Worm (Caenorhabditis elegans) whole organism, L1 larva: Measurements from ENCODE around the gene popl-1.

Experiments used
- C34B4.2 ChIP-seq: sonication (generic microtip); optimal IDR thresholded peaks from 2 replicates; lab custom pipeline; 2017; ENCODE audit warnings: mild to moderate bottlenecking, missing genetic modification characterization, missing compliant biosample characterization
- blmp-1 ChIP-seq: fragments of 150-350 bp; optimal IDR thresholded peaks from 2 replicates; lab custom pipeline; 2014; ENCODE audit warnings: missing biosample characterization, missing genetic modification characterization
- ceh-63 ChIP-seq: fragments of 200-800 bp; sonication (Bioruptor generic); optimal IDR thresholded peaks from 2 replicates; lab custom pipeline; 2018; ENCODE audit warnings: mild to moderate bottlenecking, missing genetic modification characterization, missing compliant biosample characterization
- ceh-8 ChIP-seq: fragments of 200-800 bp; sonication (Bioruptor generic); optimal IDR thresholded peaks from 2 replicates; lab custom pipeline; 2018; ENCODE audit warnings: mild to moderate bottlenecking, missing genetic modification characterization, moderate library complexity, missing compliant biosample characterization
- ceh-82 ChIP-seq, 3 experiments: fragments of 150-350 bp in 1 of 3; sonication (generic microtip) in 2 of 3; optimal IDR thresholded peaks; 2 replicates each; lab custom pipeline; 2014 to 2017; ENCODE audit warnings: missing biosample characterization in 3 of 3, missing genetic modification characterization in 3 of 3
- ceh-88 ChIP-seq: fragments of 200-800 bp; sonication (Bioruptor generic); IDR thresholded peaks from 2 replicates; pipeline ENCODE4 v1.3.6; 2022; ENCODE audit warnings: missing genetic modification characterization, missing compliant biosample characterization
- dpl-1 ChIP-seq, 3 experiments: fragments of 150-350 bp in 2 of 3; sonication (generic microtip) in 1 of 3; optimal IDR thresholded peaks; 2 replicates each; lab custom pipeline; 2014 to 2017; ENCODE audit warnings: missing biosample characterization in 3 of 3, missing genetic modification characterization in 3 of 3, missing genetic modification reagents in 3 of 3
- efl-1 ChIP-seq, 4 experiments: fragments of 150-350 bp; optimal IDR thresholded peaks in 3 of 4; peaks in 1 of 4; 1 replicate in 1 of 4; 2 replicates in 3 of 4; lab custom pipeline; 2014; ENCODE audit warnings: missing biosample characterization in 2 of 4, missing genetic modification characterization in 2 of 4, missing genetic modification reagents in 2 of 4
- efl-3 ChIP-seq: fragments of 200-800 bp; sonication (Bioruptor generic); optimal IDR thresholded peaks from 2 replicates; lab custom pipeline; 2018; ENCODE audit warnings: mild to moderate bottlenecking, missing genetic modification characterization, missing compliant biosample characterization
- egl-13 ChIP-seq: sonication (generic microtip); optimal IDR thresholded peaks from 2 replicates; lab custom pipeline; 2016; ENCODE audit warnings: missing genotype, missing genetic modification reagents, missing genetic modification characterization, missing compliant biosample characterization
- egl-27 ChIP-seq, 2 experiments: fragments of 150-350 bp in 1 of 2; sonication (generic microtip); optimal IDR thresholded peaks; 3 replicates each; lab custom pipeline; 2017 to 2018; ENCODE audit warnings: missing biosample characterization in 2 of 2, missing genetic modification characterization in 2 of 2, missing genetic modification reagents in 2 of 2
- elt-3 ChIP-seq, 6 experiments: fragments of 150-350 bp in 1 of 6; sonication (generic microtip); optimal IDR thresholded peaks; 2 replicates each; lab custom pipeline; 2017 to 2018; ENCODE audit warnings: missing biosample characterization in 6 of 6, missing genetic modification characterization in 6 of 6, inconsistent platforms in 1 of 6
- ets-5 ChIP-seq: fragments of 200-800 bp; sonication (Bioruptor generic); IDR thresholded peaks from 2 replicates; pipeline ENCODE4 v1.3.6; 2022; ENCODE audit warnings: missing genetic modification characterization, missing compliant biosample characterization
- fkh-10 ChIP-seq: sonication (generic microtip); optimal IDR thresholded peaks from 2 replicates; lab custom pipeline; 2017; ENCODE audit warnings: missing biosample characterization, missing genetic modification reagents, missing genetic modification characterization
- fkh-4 ChIP-seq: sonication (generic microtip); optimal IDR thresholded peaks from 2 replicates; lab custom pipeline; 2016; ENCODE audit warnings: missing compliant biosample characterization, missing genetic modification characterization, borderline replicate concordance
- fkh-8 ChIP-seq: sonication (generic microtip); optimal IDR thresholded peaks from 2 replicates; lab custom pipeline; 2016; ENCODE audit warnings: mild to moderate bottlenecking, missing genetic modification characterization, missing compliant biosample characterization
- hlh-17 ChIP-seq: fragments of 200-800 bp; sonication (Bioruptor generic); optimal IDR thresholded peaks from 2 replicates; lab custom pipeline; 2018; ENCODE audit warnings: missing genetic modification characterization, mild to moderate bottlenecking, missing compliant biosample characterization, moderate library complexity, borderline replicate concordance
- hlh-4 ChIP-seq: sonication (generic microtip); optimal IDR thresholded peaks from 2 replicates; lab custom pipeline; 2016; ENCODE audit warnings: mild to moderate bottlenecking, missing genetic modification characterization, missing compliant biosample characterization
- irx-1 ChIP-seq: sonication (generic microtip); optimal IDR thresholded peaks from 2 replicates; lab custom pipeline; 2016; ENCODE audit warnings: missing genetic modification characterization, missing compliant biosample characterization
- jun-1 ChIP-seq: fragments of 150-350 bp; optimal IDR thresholded peaks from 2 replicates; lab custom pipeline; 2014; ENCODE audit warnings: missing biosample characterization, missing genetic modification reagents, missing genetic modification characterization
- lin-15B ChIP-seq: fragments of 150-350 bp; sonication (generic microtip); optimal IDR thresholded peaks from 3 replicates; lab custom pipeline; 2014; ENCODE audit warnings: missing biosample characterization, missing genetic modification characterization
- lin-35 ChIP-seq, 2 experiments: fragments of 150-350 bp; optimal IDR thresholded peaks; 2 replicates each; lab custom pipeline; 2014; ENCODE audit warnings: missing biosample characterization in 2 of 2, missing genetic modification characterization in 2 of 2, missing genetic modification reagents in 2 of 2
- lir-3 ChIP-seq: sonication (generic microtip); optimal IDR thresholded peaks from 2 replicates; lab custom pipeline; 2016; ENCODE audit warnings: mild to moderate bottlenecking, missing genetic modification characterization, moderate library complexity, missing compliant biosample characterization; ENCODE audit not compliant: poor library complexity
- mep-1 ChIP-seq: fragments of 150-350 bp; optimal IDR thresholded peaks from 2 replicates; lab custom pipeline; 2014; ENCODE audit warnings: missing biosample characterization, missing genetic modification characterization
- nhr-11 ChIP-seq: fragments of 150-350 bp; optimal IDR thresholded peaks from 2 replicates; lab custom pipeline; 2014; ENCODE audit warnings: missing biosample characterization, missing genetic modification characterization
- nhr-19 ChIP-seq: fragments of 200-800 bp; sonication (Bioruptor generic); conservative IDR thresholded peaks from 2 replicates; pipeline ENCODE4 v1.3.6; 2022; ENCODE audit warnings: missing genetic modification characterization, missing compliant biosample characterization
- nhr-28 ChIP-seq: fragments of 150-350 bp; optimal IDR thresholded peaks from 2 replicates; lab custom pipeline; 2014; ENCODE audit warnings: missing biosample characterization, missing genetic modification characterization
- nhr-47 ChIP-seq: sonication (generic microtip); optimal IDR thresholded peaks from 2 replicates; lab custom pipeline; 2016; ENCODE audit warnings: mild to moderate bottlenecking, missing genetic modification characterization, moderate library complexity, missing compliant biosample characterization
- nhr-71 ChIP-seq: sonication (generic microtip); optimal IDR thresholded peaks from 2 replicates; lab custom pipeline; 2016; ENCODE audit warnings: mild to moderate bottlenecking, missing genetic modification characterization, moderate library complexity, missing compliant biosample characterization
- nhr-76 ChIP-seq: sonication (generic microtip); optimal IDR thresholded peaks from 2 replicates; lab custom pipeline; 2017; ENCODE audit warnings: missing biosample characterization, missing genetic modification characterization
- nhr-77 ChIP-seq: fragments of 150-350 bp; optimal IDR thresholded peaks from 2 replicates; lab custom pipeline; 2014; ENCODE audit warnings: missing biosample characterization, missing genetic modification characterization
- pag-3 ChIP-seq: sonication (generic microtip); optimal IDR thresholded peaks from 2 replicates; lab custom pipeline; 2017; ENCODE audit warnings: missing genetic modification characterization, mild to moderate bottlenecking, missing compliant biosample characterization, antibody characterized with exemption, borderline replicate concordance; ENCODE audit not compliant: insufficient read depth
- pax-3 ChIP-seq: fragments of 200-800 bp; sonication (Bioruptor generic); optimal IDR thresholded peaks from 2 replicates; lab custom pipeline; 2018; ENCODE audit warnings: mild to moderate bottlenecking, missing genetic modification characterization, moderate library complexity, missing compliant biosample characterization
- pqm-1 ChIP-seq: sonication (generic microtip); optimal IDR thresholded peaks from 3 replicates; lab custom pipeline; 2017; ENCODE audit warnings: missing biosample characterization, missing genetic modification characterization
- rnt-1 ChIP-seq: sonication (generic microtip); optimal IDR thresholded peaks from 2 replicates; lab custom pipeline; 2016; ENCODE audit warnings: mild to moderate bottlenecking, missing genetic modification characterization, moderate library complexity, missing compliant biosample characterization
- skn-1 ChIP-seq: fragments of 150-350 bp; optimal IDR thresholded peaks from 2 replicates; lab custom pipeline; 2014; ENCODE audit warnings: missing biosample characterization, missing genetic modification characterization
- snpc-4 ChIP-seq: fragments of 150-350 bp; optimal IDR thresholded peaks from 2 replicates; lab custom pipeline; 2014; ENCODE audit warnings: missing biosample characterization, missing genetic modification characterization
- snu-23 ChIP-seq: sonication (generic microtip); optimal IDR thresholded peaks from 2 replicates; lab custom pipeline; 2016; ENCODE audit warnings: missing genetic modification characterization, missing compliant biosample characterization
- sup-37 ChIP-seq: fragments of 200-800 bp; sonication (Bioruptor generic); optimal IDR thresholded peaks from 2 replicates; lab custom pipeline; 2018; ENCODE audit warnings: mild to moderate bottlenecking, missing genetic modification characterization, missing compliant biosample characterization
- tlp-1 ChIP-seq: fragments of 150-350 bp; optimal IDR thresholded peaks from 2 replicates; lab custom pipeline; 2014; ENCODE audit warnings: missing biosample characterization, missing genetic modification characterization
- unc-30 ChIP-seq: sonication (generic microtip); optimal IDR thresholded peaks from 2 replicates; lab custom pipeline; 2017; ENCODE audit warnings: missing biosample characterization, missing genetic modification characterization
- unc-62 ChIP-seq: fragments of 150-350 bp; optimal IDR thresholded peaks from 2 replicates; lab custom pipeline; 2014; ENCODE audit warnings: missing biosample characterization, missing genetic modification reagents, missing genetic modification characterization
- vab-15 ChIP-seq: sonication (generic microtip); optimal IDR thresholded peaks from 2 replicates; lab custom pipeline; 2017; ENCODE audit warnings: missing genotype, mild to moderate bottlenecking, missing genetic modification characterization, missing compliant biosample characterization
- zag-1 ChIP-seq: fragments of 150-350 bp; optimal IDR thresholded peaks from 2 replicates; lab custom pipeline; 2014; ENCODE audit warnings: missing biosample characterization, missing genetic modification characterization
- ztf-4 ChIP-seq: fragments of 150-350 bp; optimal IDR thresholded peaks from 2 replicates; lab custom pipeline; 2014; ENCODE audit warnings: missing biosample characterization, missing genetic modification characterization

The popl-1 gene

DNA sequence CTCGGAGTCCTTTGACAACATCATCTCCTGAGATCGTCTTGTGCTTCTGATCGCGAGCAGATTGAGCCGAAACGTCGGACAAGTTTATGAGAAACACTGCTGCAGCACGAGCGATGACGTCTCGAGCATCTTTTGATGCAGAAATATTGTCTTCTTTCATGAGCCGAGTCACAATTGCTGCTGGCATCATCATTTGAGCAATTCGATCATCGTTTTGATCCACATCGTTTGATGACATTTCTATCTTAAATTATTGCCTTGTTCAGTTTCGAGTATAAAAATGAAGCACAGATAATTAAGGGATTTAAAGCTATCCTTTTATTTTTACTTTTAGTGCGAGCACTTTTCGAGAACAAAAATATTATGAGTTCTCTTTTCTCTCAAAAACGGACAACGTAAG is 31.9 kb upstream of the popl-1 start, which contains the start of gene T26A5.8 (continued):
- TF ChIP-seq ceh-8 (GFP tag; lab: Kevin White, UChicago) (no peak), nhr-28 (no peak), snu-23 (GFP tag; lab: Kevin White, UChicago) (peak; percentile 11)

DNA sequence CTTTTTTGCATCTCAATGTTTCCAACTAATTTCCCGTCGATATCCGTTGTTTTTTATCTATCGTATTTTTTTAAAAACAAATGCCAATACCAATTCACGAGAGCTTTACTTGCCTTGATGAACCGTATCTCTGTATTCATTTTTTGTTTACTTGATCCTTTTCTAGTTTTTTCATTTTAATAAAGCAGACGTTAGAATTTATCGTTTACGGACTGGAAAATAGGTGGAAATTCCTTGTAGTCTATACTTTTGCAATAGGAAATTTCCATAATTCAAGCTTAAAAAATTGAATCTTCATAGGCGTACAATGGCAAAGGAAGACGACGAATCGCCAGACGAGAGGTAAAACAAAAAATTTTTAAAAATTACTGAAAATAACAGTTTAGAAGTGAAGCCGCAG is 29.1 kb upstream of the popl-1 start, which contains the start of gene algn-1:
Gene algn-1 (plus strand): TSS at position 301 of the 400 bp plus-strand sequence.
- no peak for TF ChIP-seq blmp-1 (tag; lab: Kevin White, UChicago)
- TF ChIP-seq lin-35 (GFP tag; optimal IDR thresholded peaks at IDR 0.05; lab: Kevin White, UChicago), result no peak
- TF ChIP-seq irx-1, result no peak
- TF ChIP-seq snu-23 (GFP tag; lab: Kevin White, UChicago), result no peak
- TF ChIP-seq unc-30 (tag; lab: Kevin White, UChicago), result no peak
- no peak for TF ChIP-seq hlh-4 (tag; lab: Kevin White, UChicago)
- no peak for TF ChIP-seq fkh-4 (tag; lab: Kevin White, UChicago)
- no peak for TF ChIP-seq jun-1

DNA sequence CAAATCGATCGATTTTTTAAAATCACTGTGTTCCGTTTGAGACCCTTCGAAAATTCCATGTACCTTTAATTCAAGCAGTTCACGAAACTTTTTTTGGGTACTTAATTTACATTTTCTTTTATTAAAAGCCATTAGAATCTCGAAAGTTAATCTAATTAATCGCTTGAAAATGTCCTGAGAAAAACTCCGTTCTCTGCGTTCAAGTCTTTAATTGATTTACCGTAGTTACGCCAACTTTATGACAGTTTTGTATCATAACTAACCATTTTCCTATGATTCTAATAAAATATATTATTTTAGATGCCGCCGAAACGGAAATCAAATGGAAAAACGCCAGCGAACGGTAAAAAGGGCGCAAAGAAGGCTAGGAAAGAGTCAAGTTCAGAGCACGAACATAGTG is 23.4 kb upstream of the popl-1 start, which contains the start of gene jhdm-1:
Gene jhdm-1 (plus strand): TSS at position 301 of the 400 bp plus-strand sequence.
- TF ChIP-seq pqm-1 (tag; lab: Kevin White, UChicago) (no peak), nhr-11 (tag; lab: Kevin White, UChicago) (no peak), ceh-63 (GFP tag; lab: Kevin White, UChicago) (no peak), mep-1 (no peak), ets-5 (no peak), lin-35 (GFP tag; optimal IDR thresholded peaks at IDR 0.05; lab: Kevin White, UChicago) (no peak), fkh-10 (no peak), egl-13 (no peak)

DNA sequence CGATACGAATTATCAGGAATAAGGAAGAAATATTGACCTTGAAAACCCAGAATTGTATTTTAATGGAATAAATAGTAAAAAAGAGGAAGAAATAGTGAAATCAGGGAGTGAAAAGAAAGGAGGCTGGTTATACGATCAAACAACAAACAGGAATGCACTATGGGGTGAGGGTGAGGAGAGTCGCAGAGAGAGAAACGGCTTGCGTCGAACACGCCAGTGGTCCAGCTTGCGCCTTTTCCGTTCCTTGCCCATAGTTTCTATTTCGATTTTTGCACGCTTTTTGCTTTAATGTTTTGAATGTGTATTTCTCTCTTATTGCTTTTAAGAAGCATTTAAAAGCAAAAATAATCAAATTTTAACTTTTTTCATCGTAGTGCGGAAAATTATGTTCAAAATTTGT is 22.9 kb upstream of the popl-1 start:
- TF ChIP-seq efl-1 (optimal IDR thresholded peaks at IDR 0.05; lab: Kevin White, UChicago), result peak; percentile 84 to 89
- peak; percentile 72 to 97 for TF ChIP-seq efl-1 (GFP tag; optimal IDR thresholded peaks at IDR 0.05 in 1 of 2; lab: Kevin White, UChicago)
- peak; percentile 78 for TF ChIP-seq nhr-19
- TF ChIP-seq ceh-8 (GFP tag; lab: Kevin White, UChicago), result no peak
- peak; percentile 66 for TF ChIP-seq ztf-4 (tag; lab: Kevin White, UChicago)
- no peak for TF ChIP-seq sup-37 (GFP tag; lab: Kevin White, UChicago)
- TF ChIP-seq nhr-71 (tag; lab: Kevin White, UChicago), result peak; percentile 85
- peak; percentile 84 to 89 for TF ChIP-seq lin-35 (GFP tag; optimal IDR thresholded peaks at IDR 0.05; lab: Kevin White, UChicago)
- TF ChIP-seq efl-3 (GFP tag; lab: Kevin White, UChicago), result no peak
- TF ChIP-seq elt-3 (tag; optimal IDR thresholded peaks at IDR 0.05; lab: Kevin White, UChicago), result peak in 3 of 6 experiments; percentile 18 to 74 (median 60)
- no peak for TF ChIP-seq pax-3 (tag; lab: Kevin White, UChicago)
- TF ChIP-seq snpc-4 (tag; lab: Kevin White, UChicago), result no peak
- peak; percentile 75 for TF ChIP-seq fkh-8 (tag; lab: Kevin White, UChicago)
- no peak for TF ChIP-seq egl-27 (tag; optimal IDR thresholded peaks at IDR 0.05; lab: Kevin White, UChicago)
- peak; percentile 50 to 88 (median 73) for TF ChIP-seq ceh-82 (tag; optimal IDR thresholded peaks at IDR 0.05; lab: Kevin White, UChicago)
- peak; percentile 11 for TF ChIP-seq zag-1
- no peak for TF ChIP-seq vab-15
- peak; percentile 73 to 79 (median 76) for TF ChIP-seq dpl-1 (GFP tag; optimal IDR thresholded peaks at IDR 0.05; lab: Kevin White, UChicago)
- peak; percentile 55 for TF ChIP-seq lin-15B (tag; lab: Kevin White, UChicago)
- no peak for TF ChIP-seq tlp-1 (tag; lab: Kevin White, UChicago)
- peak; percentile 82 for TF ChIP-seq skn-1 (tag; lab: Kevin White, UChicago)
- no peak for TF ChIP-seq C34B4.2
- TF ChIP-seq irx-1, result no peak
- no peak for TF ChIP-seq unc-62 (GFP tag; lab: Kevin White, UChicago)
- TF ChIP-seq snu-23 (GFP tag; lab: Kevin White, UChicago), result peak; percentile 86
- TF ChIP-seq pag-3, result no peak
- TF ChIP-seq rnt-1 (tag; lab: Kevin White, UChicago), result peak; percentile 83
- peak; percentile 12 for TF ChIP-seq lir-3 (tag; lab: Kevin White, UChicago)
- peak; percentile 65 for TF ChIP-seq nhr-47
- TF ChIP-seq nhr-77 (tag; lab: Kevin White, UChicago), result peak; percentile 85
- TF ChIP-seq nhr-76 (tag; lab: Kevin White, UChicago), result no peak
- no peak for TF ChIP-seq hlh-17 (GFP tag; lab: Kevin White, UChicago)
- TF ChIP-seq fkh-4 (tag; lab: Kevin White, UChicago), result no peak
- TF ChIP-seq ceh-88 (GFP tag; lab: Robert Waterston, UW), result peak; percentile 51; the same call in 1 of the 2 replicates
- TF ChIP-seq jun-1, result peak; percentile 56
